Worm (Caenorhabditis elegans) whole organism, young adult: ENCODE data around the gene F47B8.2.

Experiments
- B0035.1 ChIP-seq: sonication (generic microtip); optimal IDR thresholded peaks from 2 replicates; lab custom pipeline; 2016; ENCODE audit warnings: missing genetic modification characterization, mild to moderate bottlenecking, missing compliant biosample characterization, missing genotype, missing genetic modification reagents
- B0336.3 ChIP-seq: fragments of 200-800 bp; sonication (Bioruptor generic); IDR thresholded peaks from 2 replicates; pipeline ENCODE4 v1.3.6; 2022; ENCODE audit warnings: missing genetic modification characterization, missing compliant biosample characterization
- C17E4.6 ChIP-seq: fragments of 200-800 bp; sonication (Bioruptor generic); IDR thresholded peaks from 2 replicates; pipeline ENCODE4 v1.3.6; 2022; ENCODE audit warnings: missing genetic modification reagents, missing genetic modification characterization, missing compliant biosample characterization
- F39B2.1 ChIP-seq: fragments of 200-800 bp; sonication (Bioruptor generic); IDR thresholded peaks from 2 replicates; pipeline ENCODE4 v1.3.6; 2022; ENCODE audit warnings: missing genetic modification reagents, missing genetic modification characterization, missing compliant biosample characterization
- F57A8.1 ChIP-seq: fragments of 200-800 bp; sonication (Bioruptor generic); optimal IDR thresholded peaks from 2 replicates; lab custom pipeline; 2018; ENCODE audit warnings: mild to moderate bottlenecking, missing genetic modification characterization, moderate library complexity, missing compliant biosample characterization
- Y79H2A.3 ChIP-seq: fragments of 200-800 bp; sonication (Bioruptor generic); conservative IDR thresholded peaks from 2 replicates; pipeline ENCODE4 v1.3.6; 2022; ENCODE audit warnings: missing genetic modification reagents, missing genetic modification characterization, missing compliant biosample characterization
- attf-3 ChIP-seq: fragments of 200-800 bp; sonication (Bioruptor generic); conservative IDR thresholded peaks from 2 replicates; pipeline ENCODE4 v1.3.6; 2022; ENCODE audit warnings: missing genetic modification reagents, missing genetic modification characterization, missing compliant biosample characterization
- cebp-1 ChIP-seq, 2 experiments: fragments of 200-800 bp in 1 of 2; sonication (Bioruptor generic) in 1 of 2; sonication (generic microtip) in 1 of 2; IDR thresholded peaks in 1 of 2; optimal IDR thresholded peaks in 1 of 2; 2 replicates each; pipeline versions ENCODE4 v1.3.6 to Lab custom; 2017 to 2022; ENCODE audit warnings: missing compliant biosample characterization in 2 of 2, missing genetic modification characterization in 2 of 2, mild to moderate bottlenecking in 1 of 2, missing genetic modification reagents in 1 of 2, moderate library complexity in 1 of 2
- cebp-2 ChIP-seq: fragments of 200-800 bp; sonication (Bioruptor generic); IDR thresholded peaks from 2 replicates; pipeline ENCODE4 v1.3.6; 2022; ENCODE audit warnings: missing genetic modification characterization, missing compliant biosample characterization
- ceh-100 ChIP-seq: fragments of 200-800 bp; sonication (Bioruptor generic); IDR thresholded peaks from 2 replicates; pipeline ENCODE4 v1.3.6; 2022; ENCODE audit warnings: missing genetic modification reagents, missing genetic modification characterization, missing compliant biosample characterization
- ceh-27 ChIP-seq: fragments of 200-800 bp; sonication (Bioruptor generic); optimal IDR thresholded peaks from 2 replicates; lab custom pipeline; 2018; ENCODE audit warnings: mild to moderate bottlenecking, missing genetic modification characterization, moderate library complexity, missing compliant biosample characterization
- ceh-79 ChIP-seq: sonication (generic microtip); optimal IDR thresholded peaks from 2 replicates; lab custom pipeline; 2017; ENCODE audit warnings: mild to moderate bottlenecking, missing genetic modification characterization, missing compliant biosample characterization
- ceh-91 ChIP-seq: fragments of 200-800 bp; sonication (Bioruptor generic); IDR thresholded peaks from 2 replicates; pipeline ENCODE4 v1.3.6; 2022; ENCODE audit warnings: missing genetic modification reagents, missing genetic modification characterization, missing compliant biosample characterization
- dox-1 ChIP-seq: fragments of 200-800 bp; sonication (Bioruptor generic); IDR thresholded peaks from 2 replicates; pipeline ENCODE4 v1.3.6; 2022; ENCODE audit warnings: missing genetic modification reagents, missing genetic modification characterization, missing compliant biosample characterization
- egrh-3 ChIP-seq: fragments of 200-800 bp; sonication (Bioruptor generic); IDR thresholded peaks from 2 replicates; pipeline ENCODE4 v1.3.6; 2022; ENCODE audit warnings: missing genetic modification reagents, missing genetic modification characterization, missing compliant biosample characterization
- ekl-4 ChIP-seq: fragments of 200-800 bp; sonication (Bioruptor generic); IDR thresholded peaks from 2 replicates; pipeline ENCODE4 v1.3.6; 2022; ENCODE audit warnings: missing genetic modification reagents, missing genetic modification characterization, missing compliant biosample characterization
- him-1 ChIP-seq: sonication (generic microtip); optimal IDR thresholded peaks from 2 replicates; lab custom pipeline; 2016; ENCODE audit warnings: missing genotype, missing genetic modification reagents, missing genetic modification characterization, missing compliant biosample characterization
- lin-26 ChIP-seq: fragments of 200-800 bp; sonication (Bioruptor generic); IDR thresholded peaks from 2 replicates; pipeline ENCODE4 v1.3.6; 2022; ENCODE audit warnings: missing genetic modification reagents, missing genetic modification characterization, missing compliant biosample characterization
- lin-40 ChIP-seq: sonication (generic microtip); optimal IDR thresholded peaks from 2 replicates; lab custom pipeline; 2016; ENCODE audit warnings: missing genetic modification characterization, mild to moderate bottlenecking, missing compliant biosample characterization, missing genotype, missing genetic modification reagents
- lin-54 ChIP-seq: fragments of 200-800 bp; sonication (Bioruptor generic); optimal IDR thresholded peaks from 2 replicates; lab custom pipeline; 2018; ENCODE audit warnings: mild to moderate bottlenecking, missing genetic modification characterization, missing compliant biosample characterization
- lir-1 ChIP-seq: fragments of 200-800 bp; sonication (Bioruptor generic); conservative IDR thresholded peaks from 2 replicates; pipeline ENCODE4 v1.3.6; 2022; ENCODE audit warnings: missing genetic modification reagents, missing genetic modification characterization, missing compliant biosample characterization
- lsl-1 ChIP-seq: fragments of 200-800 bp; sonication (Bioruptor generic); optimal IDR thresholded peaks from 2 replicates; lab custom pipeline; 2018; ENCODE audit warnings: mild to moderate bottlenecking, missing genetic modification characterization, moderate library complexity, missing compliant biosample characterization
- madf-10 ChIP-seq: sonication (generic microtip); optimal IDR thresholded peaks from 2 replicates; lab custom pipeline; 2016; ENCODE audit warnings: mild to moderate bottlenecking, missing genetic modification characterization, missing compliant biosample characterization
- madf-3 ChIP-seq: fragments of 200-800 bp; sonication (Bioruptor generic); IDR thresholded peaks from 2 replicates; pipeline ENCODE4 v1.3.6; 2022; ENCODE audit warnings: missing genetic modification reagents, missing genetic modification characterization, missing compliant biosample characterization
- madf-8 ChIP-seq: fragments of 200-800 bp; sonication (Bioruptor generic); conservative IDR thresholded peaks from 2 replicates; pipeline ENCODE4 v1.3.6; 2022; ENCODE audit warnings: missing genetic modification reagents, missing genetic modification characterization, missing compliant biosample characterization
- mel-28 ChIP-seq: sonication (generic microtip); optimal IDR thresholded peaks from 2 replicates; lab custom pipeline; 2016; ENCODE audit warnings: borderline replicate concordance, mild to moderate bottlenecking, missing genetic modification characterization, missing compliant biosample characterization
- mes-4 ChIP-seq: sonication (generic microtip); optimal IDR thresholded peaks from 2 replicates; lab custom pipeline; 2016; ENCODE audit warnings: missing genotype, missing genetic modification characterization, missing compliant biosample characterization
- rcor-1 ChIP-seq: fragments of 200-800 bp; sonication (Bioruptor generic); IDR thresholded peaks from 2 replicates; pipeline ENCODE4 v1.3.6; 2022; ENCODE audit warnings: missing genetic modification reagents, missing genetic modification characterization, missing compliant biosample characterization
- zfh-2 ChIP-seq: fragments of 200-800 bp; sonication (Bioruptor generic); conservative IDR thresholded peaks from 2 replicates; pipeline ENCODE4 v1.3.6; 2022; ENCODE audit warnings: missing genetic modification reagents, missing genetic modification characterization, missing compliant biosample characterization
- zim-3 ChIP-seq: sonication (generic microtip); optimal IDR thresholded peaks from 2 replicates; lab custom pipeline; 2017; ENCODE audit warnings: mild to moderate bottlenecking, missing genetic modification characterization, moderate library complexity, missing compliant biosample characterization
- ztf-28 ChIP-seq: fragments of 200-800 bp; sonication (Bioruptor generic); IDR thresholded peaks from 2 replicates; pipeline ENCODE4 v1.3.6; 2022; ENCODE audit warnings: missing genetic modification reagents, missing genetic modification characterization, missing compliant biosample characterization
- ztf-6 ChIP-seq: fragments of 200-800 bp; sonication (Bioruptor generic); IDR thresholded peaks from 2 replicates; pipeline ENCODE4 v1.3.6; 2022; ENCODE audit warnings: missing genetic modification reagents, missing genetic modification characterization, missing compliant biosample characterization

F47B8.2 gene

DNA sequence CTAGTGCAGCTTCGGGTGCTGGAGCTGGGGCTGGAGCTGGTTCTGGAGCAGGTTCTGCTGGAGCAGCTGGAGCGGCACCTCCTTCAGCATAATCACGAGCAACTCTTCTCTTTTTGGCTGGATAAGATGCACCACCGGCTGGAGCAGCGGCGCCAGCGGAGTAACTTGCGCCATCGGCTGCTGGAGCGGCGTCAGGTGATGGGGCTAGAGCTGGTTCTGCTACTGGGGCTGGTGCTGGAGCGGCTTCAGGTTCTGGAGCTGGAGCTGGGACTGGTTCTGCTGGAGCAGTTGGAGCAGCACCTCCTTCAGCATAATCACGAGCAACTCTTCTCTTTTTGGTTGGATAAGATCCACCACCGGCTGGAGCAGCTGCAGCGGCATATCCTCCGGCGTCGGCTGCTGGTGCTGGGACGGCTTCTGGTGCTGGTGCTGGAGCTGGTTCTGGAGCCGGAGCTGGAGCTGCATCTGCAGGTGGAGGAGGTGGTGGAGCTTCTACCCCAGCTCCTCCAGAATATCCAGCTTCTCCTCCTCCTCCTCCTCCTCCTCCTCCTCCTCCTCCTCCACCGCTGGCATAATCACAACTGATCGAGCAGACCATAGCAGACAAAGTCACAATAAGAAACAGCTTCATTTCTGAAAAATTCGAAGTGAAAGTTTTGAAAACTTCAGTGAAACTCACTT, 2.8 kb upstream of the F47B8.2 start, which contains the start of gene F47B8.13:
TSS of gene F47B8.13 (minus strand) at position 631 of the 681 bp plus-strand sequence.
- no peak for TF ChIP-seq ceh-100 (GFP tag; lab: Robert Waterston, UW)
- no peak for TF ChIP-seq ztf-6
- peak; percentile 4; the same call in 1 of the 2 replicates for TF ChIP-seq ztf-28 (GFP tag; lab: Robert Waterston, UW)
- TF ChIP-seq C17E4.6 (GFP tag; lab: Robert Waterston, UW): no peak
- TF ChIP-seq ceh-79 (tag; lab: Kevin White, UChicago): peak; percentile 8
- TF ChIP-seq Y79H2A.3: no peak
- no peak for TF ChIP-seq rcor-1 (GFP tag; lab: Robert Waterston, UW)
- no peak for TF ChIP-seq F39B2.1
- TF ChIP-seq ceh-27 (GFP tag; lab: Kevin White, UChicago): no peak
- no peak for TF ChIP-seq madf-10 (tag; lab: Kevin White, UChicago)
- TF ChIP-seq lir-1 (GFP tag; lab: Robert Waterston, UW): no peak
- no peak for TF ChIP-seq lsl-1 (GFP tag; lab: Kevin White, UChicago)
- peak; percentile 95 for TF ChIP-seq egrh-3 (GFP tag; lab: Robert Waterston, UW)
- TF ChIP-seq ceh-91 (GFP tag; lab: Robert Waterston, UW): no peak
- no peak for TF ChIP-seq B0336.3
- peak; percentile 95 for TF ChIP-seq zfh-2 (GFP tag; lab: Robert Waterston, UW)

DNA sequence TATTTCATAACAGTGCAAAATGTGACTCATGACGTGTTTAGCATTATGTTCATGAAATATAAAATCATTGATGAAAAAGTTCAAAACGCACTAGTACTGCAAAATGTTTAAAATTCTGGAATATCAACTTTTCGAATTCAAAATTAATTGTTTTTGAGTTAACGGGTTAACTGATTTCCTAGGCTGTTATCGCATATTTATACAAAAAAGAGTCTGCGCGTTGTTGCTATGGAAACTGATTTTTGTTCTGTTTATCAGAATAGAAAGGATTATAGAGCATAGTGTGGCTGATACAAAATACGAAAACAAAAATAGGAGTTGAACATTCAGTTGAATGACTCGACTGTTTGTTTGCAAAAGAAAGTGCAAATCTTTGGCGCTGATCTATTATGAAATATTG, 1.2 kb upstream of the F47B8.2 start:
- TF ChIP-seq attf-3 (GFP tag; lab: Robert Waterston, UW) (no peak), cebp-1 (GFP tag; IDR thresholded peaks at IDR 0.05; lab: Robert Waterston, UW) (no peak), cebp-1 (tag; optimal IDR thresholded peaks at IDR 0.05; lab: Kevin White, UChicago) (peak; percentile 1)
- TF ChIP-seq, all 124 proteins: peak for 1

DNA sequence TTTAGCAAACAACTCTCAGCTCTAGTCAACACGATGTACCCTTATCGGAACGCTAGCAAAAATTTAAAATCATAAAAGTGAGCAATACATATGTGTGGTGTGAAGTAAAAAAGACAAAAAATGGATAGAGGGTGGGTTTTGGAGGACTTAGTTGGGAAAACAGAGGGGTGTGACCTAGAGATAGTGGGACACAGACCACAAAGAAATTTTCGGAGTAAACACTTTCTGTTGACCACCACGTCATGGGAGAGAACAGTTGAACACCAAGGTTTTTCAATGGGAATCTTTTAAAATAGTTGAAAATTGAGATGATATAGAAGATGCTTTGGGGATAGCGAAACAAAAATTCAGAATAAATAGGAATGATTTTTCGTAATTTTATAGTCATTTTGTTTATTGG, 779 bp upstream of the F47B8.2 start:
- no peak for TF ChIP-seq B0035.1 (tag; lab: Kevin White, UChicago)
- no peak for TF ChIP-seq cebp-1 (GFP tag; IDR thresholded peaks at IDR 0.05; lab: Robert Waterston, UW)
- no peak for TF ChIP-seq cebp-1 (tag; optimal IDR thresholded peaks at IDR 0.05; lab: Kevin White, UChicago)
- no peak for TF ChIP-seq lin-40
- TF ChIP-seq dox-1: no peak
- TF ChIP-seq cebp-2 (GFP tag; lab: Robert Waterston, UW): no peak
- TF ChIP-seq mel-28 (tag; lab: Kevin White, UChicago): no peak
- no peak for TF ChIP-seq madf-3 (GFP tag; lab: Robert Waterston, UW)
- no peak for TF ChIP-seq B0336.3
- no peak for TF ChIP-seq lin-26 (GFP tag; lab: Robert Waterston, UW)

DNA sequence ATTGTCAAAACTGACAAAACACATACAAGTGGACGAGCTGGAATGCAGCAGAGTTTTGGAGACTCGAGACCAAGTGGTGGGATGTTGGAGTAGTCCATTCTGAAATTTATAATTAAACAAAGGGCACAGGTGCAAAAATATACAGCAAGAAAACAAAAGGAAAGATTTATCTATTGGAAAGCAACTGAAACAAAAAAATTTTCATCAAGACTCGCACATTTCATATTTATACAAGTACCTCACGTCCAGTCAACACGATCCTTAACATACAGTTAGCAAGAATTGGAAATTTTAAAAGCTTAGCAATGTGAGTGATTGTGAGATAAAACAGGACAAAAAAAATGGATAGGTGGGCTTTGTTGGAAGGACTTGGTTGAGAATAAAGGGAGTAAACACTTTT, 2.2 kb downstream of the F47B8.2 start, which contains the start of gene F47B8.1:
TSS of gene F47B8.1 (minus strand) at position 101 of the 400 bp plus-strand sequence.
- TF ChIP-seq lsl-1 (GFP tag; lab: Kevin White, UChicago) (no peak), ekl-4 (GFP tag; lab: Robert Waterston, UW) (no peak), F57A8.1 (GFP tag; lab: Kevin White, UChicago) (no peak), madf-10 (tag; lab: Kevin White, UChicago) (no peak), him-1 (tag; lab: Kevin White, UChicago) (no peak), zim-3 (tag; lab: Kevin White, UChicago) (no peak), rcor-1 (GFP tag; lab: Robert Waterston, UW) (no peak), madf-8 (GFP tag; lab: Robert Waterston, UW) (no peak), lin-54 (GFP tag; lab: Kevin White, UChicago) (no peak), mes-4 (tag; lab: Kevin White, UChicago) (no peak), zfh-2 (GFP tag; lab: Robert Waterston, UW) (no peak)
